Worm (Caenorhabditis elegans): ENCODE results near the gene msp-77.

DNA sequence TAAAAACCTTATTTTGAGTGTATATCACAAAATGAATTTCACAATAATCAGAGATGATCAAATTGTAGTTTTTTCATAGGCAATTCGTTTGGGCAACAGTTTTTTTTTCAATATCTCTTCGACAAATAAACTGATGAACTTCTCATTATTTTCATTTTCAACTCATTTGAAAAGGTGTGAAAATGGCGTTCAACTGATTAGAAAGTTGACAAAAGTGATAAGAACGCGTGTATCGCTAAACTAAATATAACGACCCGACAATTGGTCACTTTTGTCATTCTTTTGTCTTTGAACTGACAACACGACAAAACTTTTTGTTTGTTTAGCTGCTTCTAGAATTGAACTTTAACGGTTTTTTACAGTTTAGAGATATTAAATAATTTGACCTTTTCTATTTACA lies 39.5 kb upstream of the msp-77 start:
- TF ChIP-seq jun-1 (tag; optimal IDR thresholded peaks at IDR 0.05) (no peak), fkh-10 (GFP tag; optimal IDR thresholded peaks at IDR 0.05) (no peak), nhr-12 (tag; optimal IDR thresholded peaks at IDR 0.05) (no peak), ceh-90 (tag; optimal IDR thresholded peaks at IDR 0.05) (no peak), nhr-28 (tag; optimal IDR thresholded peaks at IDR 0.05) (no peak), egl-13 (tag; optimal IDR thresholded peaks at IDR 0.05) (no peak), rnt-1 (tag; optimal IDR thresholded peaks at IDR 0.05) (no peak), unc-98 (GFP tag; IDR thresholded peaks at IDR 0.05) (no peak), mep-1 (tag; optimal IDR thresholded peaks at IDR 0.05) (no peak)

All from whole organism, L1 larva.